Fruit fly (Drosophila melanogaster) whole organism, prepupa: ENCODE results near the gene CG15382.

Experiments
- Blimp-1 ChIP-seq: fragments of 200-800 bp; sonication (Bioruptor generic); optimal IDR thresholded peaks from 3 replicates; lab custom pipeline; 2017; ENCODE audit warnings: missing biosample characterization, missing genetic modification characterization, mild to moderate bottlenecking, moderate library complexity, missing genetic modification reagents
- CG11294 ChIP-seq: fragments of 200-800 bp; sonication (Bioruptor generic); IDR thresholded peaks from 2 replicates; pipeline ENCODE4 v1.3.6; 2022; ENCODE audit warnings: missing biosample characterization, missing genetic modification characterization
- CG11762 ChIP-seq: fragments of 200-800 bp; sonication (Bioruptor generic); optimal IDR thresholded peaks from 3 replicates; lab custom pipeline; 2016; ENCODE audit warnings: missing biosample characterization, missing genetic modification characterization; ENCODE audit not compliant: insufficient read depth
- CG11902 ChIP-seq: fragments of 200-800 bp; sonication (Bioruptor generic); optimal IDR thresholded peaks from 3 replicates; lab custom pipeline; 2016; ENCODE audit warnings: missing biosample characterization, missing genetic modification characterization
- CG15336 ChIP-seq: fragments of 200-800 bp; sonication (Bioruptor generic); IDR thresholded peaks from 2 replicates; pipeline ENCODE4 v1.3.6; 2022; ENCODE audit warnings: missing biosample characterization, missing genetic modification characterization
- CG1621 ChIP-seq: fragments of 200-800 bp; sonication (Bioruptor generic); optimal IDR thresholded peaks from 3 replicates; lab custom pipeline; 2018; ENCODE audit warnings: missing biosample characterization, mild to moderate bottlenecking, missing genetic modification characterization
- CG3032 ChIP-seq: fragments of 200-800 bp; optimal IDR thresholded peaks from 2 replicates; lab custom pipeline; 2019; ENCODE audit warnings: missing biosample characterization, mild to moderate bottlenecking, missing genetic modification characterization, moderate library complexity
- CG31627 ChIP-seq: fragments of 200-800 bp; sonication (Bioruptor generic); optimal IDR thresholded peaks from 3 replicates; lab custom pipeline; 2016; ENCODE audit warnings: missing biosample characterization, missing genetic modification characterization
- CG32006 ChIP-seq: fragments of 200-800 bp; sonication (Bioruptor generic); optimal IDR thresholded peaks from 3 replicates; lab custom pipeline; 2017; ENCODE audit warnings: missing biosample characterization, mild to moderate bottlenecking, missing genetic modification characterization
- CG3919 ChIP-seq: fragments of 200-800 bp; sonication (Bioruptor generic); optimal IDR thresholded peaks from 3 replicates; lab custom pipeline; 2016; ENCODE audit warnings: missing biosample characterization, missing genetic modification characterization
- CG4318 ChIP-seq: fragments of 200-800 bp; sonication (Bioruptor generic); optimal IDR thresholded peaks from 3 replicates; lab custom pipeline; 2017; ENCODE audit warnings: missing biosample characterization, mild to moderate bottlenecking, missing genetic modification characterization
- CG6163 ChIP-seq: fragments of 200-800 bp; sonication (Bioruptor generic); IDR thresholded peaks from 3 replicates; pipeline ENCODE4 v1.3.6; 2022; ENCODE audit warnings: missing biosample characterization, missing genetic modification characterization
- CG6792 ChIP-seq: fragments of 200-800 bp; sonication (Bioruptor generic); optimal IDR thresholded peaks from 3 replicates; lab custom pipeline; 2016; ENCODE audit warnings: missing biosample characterization, missing genetic modification characterization
- CG6808 ChIP-seq: fragments of 200-800 bp; sonication (Bioruptor generic); optimal IDR thresholded peaks from 3 replicates; lab custom pipeline; 2017; ENCODE audit warnings: missing biosample characterization, missing genetic modification characterization, mild to moderate bottlenecking, moderate library complexity, missing genetic modification reagents
- CG6854 ChIP-seq: fragments of 200-800 bp; sonication (Bioruptor generic); optimal IDR thresholded peaks from 2 replicates; lab custom pipeline; 2017; ENCODE audit warnings: missing biosample characterization, mild to moderate bottlenecking, missing genetic modification characterization
- CG7368 ChIP-seq: fragments of 200-800 bp; sonication (Bioruptor generic); optimal IDR thresholded peaks from 3 replicates; lab custom pipeline; 2016; ENCODE audit warnings: missing biosample characterization, missing genetic modification characterization
- CG8119 ChIP-seq: fragments of 200-800 bp; sonication (Bioruptor generic); IDR thresholded peaks from 3 replicates; pipeline ENCODE4 v1.3.6; 2022; ENCODE audit warnings: missing biosample characterization, missing genetic modification characterization
- CG8319 ChIP-seq: fragments of 200-800 bp; sonication (Bioruptor generic); optimal IDR thresholded peaks from 3 replicates; lab custom pipeline; 2016; ENCODE audit warnings: missing biosample characterization, missing genetic modification characterization
- CG8632 ChIP-seq: fragments of 200-800 bp; sonication (Bioruptor generic); optimal IDR thresholded peaks from 3 replicates; lab custom pipeline; 2016; ENCODE audit warnings: missing biosample characterization, missing genetic modification characterization
- CG9139 ChIP-seq: fragments of 200-800 bp; sonication (Bioruptor generic); optimal IDR thresholded peaks from 3 replicates; lab custom pipeline; 2017; ENCODE audit warnings: missing biosample characterization, mild to moderate bottlenecking, missing genetic modification characterization
- Eip75B ChIP-seq: fragments of 200-800 bp; sonication (Bioruptor generic); optimal IDR thresholded peaks from 3 replicates; lab custom pipeline; 2016; ENCODE audit warnings: missing biosample characterization, missing genetic modification characterization
- Eip78C ChIP-seq: fragments of 200-800 bp; sonication (Bioruptor generic); peaks from one replicate; lab custom pipeline; 2016; ENCODE audit warnings: missing biosample characterization, missing genetic modification characterization
- Eip93F ChIP-seq: fragments of 200-800 bp; sonication (Bioruptor generic); optimal IDR thresholded peaks from 2 replicates; lab custom pipeline; 2016; ENCODE audit warnings: missing biosample characterization, mild to moderate bottlenecking, missing genetic modification characterization
- Ets21C ChIP-seq: fragments of 200-800 bp; sonication (Bioruptor generic); optimal IDR thresholded peaks from 3 replicates; lab custom pipeline; 2016; ENCODE audit warnings: missing biosample characterization, missing genetic modification characterization
- Ets96B ChIP-seq: fragments of 200-800 bp; optimal IDR thresholded peaks from 2 replicates; lab custom pipeline; 2019; ENCODE audit warnings: missing biosample characterization, mild to moderate bottlenecking, missing genetic modification characterization, moderate library complexity
- Hr38 ChIP-seq: sonication (Bioruptor generic); optimal IDR thresholded peaks from 2 replicates; lab custom pipeline; 2016; ENCODE audit warnings: missing biosample characterization, missing genetic modification characterization
- Hr39 ChIP-seq: fragments of 200-800 bp; sonication (Bioruptor generic); optimal IDR thresholded peaks from 2 replicates; lab custom pipeline; 2016; ENCODE audit warnings: missing biosample characterization, missing genetic modification characterization
- Hr4 ChIP-seq: fragments of 200-800 bp; sonication (Bioruptor generic); optimal IDR thresholded peaks from 3 replicates; lab custom pipeline; 2016; ENCODE audit warnings: missing biosample characterization, missing genetic modification characterization
- Lpt ChIP-seq: fragments of 200-800 bp; sonication (Bioruptor generic); optimal IDR thresholded peaks from 3 replicates; lab custom pipeline; 2016; ENCODE audit warnings: missing biosample characterization, missing genetic modification characterization
- Met ChIP-seq: fragments of 200-800 bp; sonication (Bioruptor generic); optimal IDR thresholded peaks from 3 replicates; lab custom pipeline; 2016; ENCODE audit warnings: missing biosample characterization, missing genetic modification characterization
- Smox ChIP-seq: fragments of 200-800 bp; sonication (Bioruptor generic); optimal IDR thresholded peaks from 3 replicates; lab custom pipeline; 2016; ENCODE audit warnings: missing biosample characterization, missing genetic modification characterization
- Sox102F ChIP-seq: fragments of 200-800 bp; sonication (Bioruptor generic); optimal IDR thresholded peaks from 2 replicates; lab custom pipeline; 2016; ENCODE audit warnings: missing biosample characterization, mild to moderate bottlenecking, missing genetic modification characterization
- Sox14 ChIP-seq: fragments of 200-800 bp; sonication (Bioruptor generic); optimal IDR thresholded peaks from 3 replicates; lab custom pipeline; 2016; ENCODE audit warnings: missing biosample characterization, missing genetic modification characterization
- achi ChIP-seq: fragments of 200-800 bp; sonication (Bioruptor generic); optimal IDR thresholded peaks from 3 replicates; lab custom pipeline; 2016; ENCODE audit warnings: missing biosample characterization, missing genetic modification characterization
- cyc ChIP-seq: fragments of 200-800 bp; sonication (Bioruptor generic); optimal IDR thresholded peaks from 3 replicates; lab custom pipeline; 2016; ENCODE audit warnings: missing biosample characterization, missing genetic modification characterization
- dac ChIP-seq: fragments of 200-800 bp; sonication (Bioruptor generic); optimal IDR thresholded peaks from 2 replicates; lab custom pipeline; 2017; ENCODE audit warnings: missing biosample characterization, mild to moderate bottlenecking, missing genetic modification characterization
- dsx ChIP-seq: fragments of 200-800 bp; optimal IDR thresholded peaks from 3 replicates; lab custom pipeline; 2019; ENCODE audit warnings: missing biosample characterization, mild to moderate bottlenecking, missing genetic modification characterization, moderate library complexity; ENCODE audit not compliant: poor library complexity, severe bottlenecking
- eg ChIP-seq: fragments of 200-800 bp; sonication (Bioruptor generic); IDR thresholded peaks from 3 replicates; pipeline ENCODE4 v1.3.6; 2022; ENCODE audit warnings: missing biosample characterization, missing genetic modification characterization
- esn ChIP-seq: fragments of 200-800 bp; sonication (Bioruptor generic); optimal IDR thresholded peaks from 2 replicates; lab custom pipeline; 2016; ENCODE audit warnings: missing biosample characterization, mild to moderate bottlenecking, missing genetic modification characterization, moderate library complexity
- fd59A ChIP-seq: fragments of 200-800 bp; sonication (Bioruptor generic); optimal IDR thresholded peaks from 2 replicates; lab custom pipeline; 2017; ENCODE audit warnings: missing biosample characterization, mild to moderate bottlenecking, missing genetic modification characterization, missing genetic modification reagents
- fd85E ChIP-seq: fragments of 200-800 bp; sonication (Bioruptor generic); optimal IDR thresholded peaks from 3 replicates; lab custom pipeline; 2016; ENCODE audit warnings: missing biosample characterization, missing genetic modification characterization
- fkh ChIP-seq: fragments of 200-800 bp; sonication (Bioruptor generic); optimal IDR thresholded peaks from 3 replicates; lab custom pipeline; 2017; ENCODE audit warnings: missing biosample characterization, mild to moderate bottlenecking, missing genetic modification characterization, moderate library complexity
- net ChIP-seq: fragments of 200-800 bp; sonication (Bioruptor generic); optimal IDR thresholded peaks from 3 replicates; lab custom pipeline; 2016; ENCODE audit warnings: missing biosample characterization, missing genetic modification characterization
- salr ChIP-seq, 2 experiments: fragments of 200-800 bp; sonication (Bioruptor generic); optimal IDR thresholded peaks; 3 replicates each; lab custom pipeline; 2016 to 2018; ENCODE audit warnings: missing biosample characterization in 2 of 2, missing genetic modification characterization in 2 of 2, mild to moderate bottlenecking in 1 of 2
- spab ChIP-seq: fragments of 200-800 bp; sonication (Bioruptor generic); optimal IDR thresholded peaks from 2 replicates; lab custom pipeline; 2017; ENCODE audit warnings: missing biosample characterization, mild to moderate bottlenecking, missing genetic modification characterization, missing genetic modification reagents
- ss ChIP-seq, 2 experiments: fragments of 200-800 bp; sonication (Bioruptor generic); optimal IDR thresholded peaks; 2 replicates in 1 of 2; 3 replicates in 1 of 2; lab custom pipeline; 2017 to 2018; ENCODE audit warnings: mild to moderate bottlenecking in 2 of 2, missing biosample characterization in 2 of 2, missing genetic modification characterization in 2 of 2, moderate library complexity in 1 of 2
- svp ChIP-seq: fragments of 200-800 bp; sonication (Bioruptor generic); peaks from one replicate; lab custom pipeline; 2016; ENCODE audit warnings: missing biosample characterization, missing genetic modification characterization
- vri ChIP-seq: fragments of 200-800 bp; sonication (Bioruptor generic); optimal IDR thresholded peaks from 3 replicates; lab custom pipeline; 2016; ENCODE audit warnings: missing biosample characterization, mild to moderate bottlenecking, missing genetic modification characterization

The CG15382 gene

DNA sequence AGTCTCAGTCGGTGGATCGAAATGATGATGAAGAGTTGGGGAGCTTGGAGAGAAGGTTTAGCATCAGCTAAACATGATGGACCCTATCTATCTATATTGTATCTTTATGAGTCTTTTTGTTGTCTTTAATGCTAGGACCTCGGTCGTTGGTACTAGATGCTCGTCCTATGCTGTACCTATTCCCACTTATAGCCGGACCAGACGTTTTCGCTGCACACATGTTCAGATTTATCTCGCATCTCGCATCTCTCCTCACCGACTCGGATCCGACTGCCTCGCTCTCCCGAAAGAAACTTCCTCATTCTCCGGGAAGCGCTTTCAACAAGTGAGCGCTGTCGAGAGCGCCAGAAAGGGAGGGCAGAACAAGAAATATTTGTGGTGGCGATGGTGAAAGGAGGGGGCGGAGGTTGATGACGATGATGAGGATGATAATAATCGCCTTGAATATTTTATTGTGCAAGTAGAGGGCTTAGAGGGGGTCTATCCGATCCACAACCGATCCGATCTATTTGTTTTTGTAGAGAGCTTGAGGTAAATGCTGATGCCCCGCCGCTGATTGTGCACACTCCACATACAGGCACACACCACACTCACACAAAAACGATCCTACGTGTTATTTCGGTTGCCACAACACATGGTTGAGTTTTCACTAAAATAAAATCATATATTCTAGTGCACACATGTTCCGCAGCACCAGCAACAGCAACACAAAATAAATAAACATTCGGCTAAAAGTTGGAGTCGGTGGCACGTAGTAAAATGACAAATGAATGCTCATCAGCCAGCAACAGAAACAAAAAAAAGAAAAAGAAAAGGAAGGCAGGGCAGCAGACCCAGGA is 7.4 kb downstream of the CG15382 start (continued):
- TF ChIP-seq Eip75B (GFP tag; lab: Kevin White, UChicago), result peak; percentile 71
- no peak for TF ChIP-seq CG31627
- TF ChIP-seq CG11294, result no peak
- no peak for TF ChIP-seq svp (GFP tag; lab: Kevin White, UChicago)
- no peak for TF ChIP-seq Hr39
- TF ChIP-seq CG6854 (GFP tag; lab: Kevin White, UChicago), result no peak
- TF ChIP-seq Sox14, result peak; percentile 64
- TF ChIP-seq eg (GFP tag; lab: Robert Waterston, UW), result 0 out of 3 replicates have a peak, but pooled peaks have one; percentile 39
- peak; percentile 73 for TF ChIP-seq CG32006 (GFP tag; lab: Kevin White, UChicago)
- TF ChIP-seq fkh (GFP tag; lab: Kevin White, UChicago), result no peak
- TF ChIP-seq net, result no peak
- no peak for TF ChIP-seq esn (GFP tag; lab: Kevin White, UChicago)
- TF ChIP-seq Sox102F (GFP tag; lab: Kevin White, UChicago), result no peak
- peak; percentile 68 for TF ChIP-seq CG6163 (GFP tag; lab: Robert Waterston, UW)
- TF ChIP-seq CG3032, result peak; percentile 64
- no peak for TF ChIP-seq Smox (GFP tag; lab: Kevin White, UChicago)
- TF ChIP-seq achi (GFP tag; lab: Kevin White, UChicago), result peak; percentile 72
- no peak for TF ChIP-seq Blimp-1
- peak; percentile 67 for TF ChIP-seq CG15336 (GFP tag; lab: Robert Waterston, UW)
- peak; percentile 28 to 50 for TF ChIP-seq ss (GFP tag; optimal IDR thresholded peaks at IDR 0.05; lab: Kevin White, UChicago)
- no peak for TF ChIP-seq dac
- peak; percentile 80 for TF ChIP-seq Ets96B (tag; lab: Kevin White, UChicago)
- no peak for TF ChIP-seq cyc (GFP tag; lab: Kevin White, UChicago)
- peak; percentile 15 for TF ChIP-seq CG8632 (GFP tag; lab: Kevin White, UChicago)
- TF ChIP-seq spab (GFP tag; lab: Kevin White, UChicago), result peak; percentile 65
- peak; percentile 71 for TF ChIP-seq Hr4
- peak; percentile 25 for TF ChIP-seq CG11762 (GFP tag; lab: Kevin White, UChicago)
- TF ChIP-seq CG3919, result peak; percentile 74

dm6 chr2L:2163568-2163953 is 8.0 kb downstream of the CG15382 start:
- TF ChIP-seq spab (GFP tag; lab: Kevin White, UChicago) (peak; percentile 94), CG11294 (peak; percentile 86), Eip78C (peak; percentile 96), Ets21C (GFP tag; lab: Kevin White, UChicago) (peak; percentile 87), fd85E (GFP tag; lab: Kevin White, UChicago) (peak; percentile 65), dsx (peak; percentile 92), salr (GFP tag; optimal IDR thresholded peaks at IDR 0.05; lab: Kevin White, UChicago) (peak; percentile 68 to 95), Eip75B (GFP tag; lab: Kevin White, UChicago) (peak; percentile 95), svp (GFP tag; lab: Kevin White, UChicago) (peak; percentile 98), CG8119 (GFP tag; lab: Robert Waterston, UW) (peak; percentile 92), achi (GFP tag; lab: Kevin White, UChicago) (peak; percentile 93), CG31627 (peak; percentile 95), CG8319 (GFP tag; lab: Kevin White, UChicago) (peak; percentile 83), fd59A (GFP tag; lab: Kevin White, UChicago) (peak; percentile 97), Met (GFP tag; lab: Kevin White, UChicago) (peak; percentile 97), Sox102F (GFP tag; lab: Kevin White, UChicago) (peak; percentile 97), Eip93F (peak; percentile 85), CG4318 (GFP tag; lab: Kevin White, UChicago) (peak; percentile 75), dac (peak; percentile 79), CG6808 (GFP tag; lab: Kevin White, UChicago) (peak; percentile 95), Ets96B (tag; lab: Kevin White, UChicago) (peak; percentile 93), CG7368 (GFP tag; lab: Kevin White, UChicago) (peak; percentile 89), CG1621 (tag; lab: Kevin White, UChicago) (peak; percentile 96), Hr39 (peak; percentile 96), CG11902 (GFP tag; lab: Kevin White, UChicago) (peak; percentile 90), CG6792 (GFP tag; lab: Kevin White, UChicago) (peak; percentile 92), Lpt (GFP tag; lab: Kevin White, UChicago) (peak; percentile 79), Hr38 (GFP tag; lab: Kevin White, UChicago) (no peak), vri (GFP tag; lab: Kevin White, UChicago) (peak; percentile 91), CG9139 (GFP tag; lab: Kevin White, UChicago) (peak; percentile 89), CG32006 (GFP tag; lab: Kevin White, UChicago) (peak; percentile 89), Blimp-1 (peak; percentile 81)
